Worm (Caenorhabditis elegans): ENCODE data around the gene F47B8.4.

The F47B8.4 gene

ce11 chrV:14322743-14323142, 1.7 kb downstream of the F47B8.4 start, which contains the start of gene F47B8.3 (continued):
- no peak for TF ChIP-seq blmp-1 (tag; optimal IDR thresholded peaks at IDR 0.05; ENCODE audit: insufficient read depth)

- TF ChIP-seq lin-11 (tag; optimal IDR thresholded peaks at IDR 0.05) (no peak), Y55F3AM.14 (GFP tag; optimal IDR thresholded peaks at IDR 0.05) (peak; percentile 11)
Observed at ce11 chrV:14320730-14321319, 3.6 kb downstream of the F47B8.4 start.

ce11 chrV:14320246-14320645, 4.2 kb downstream of the F47B8.4 start, which contains the start of gene F47B8.14:
TSS of gene F47B8.14 (plus strand) at chrV:14320546.
- no peak for TF ChIP-seq nhr-10 (tag; optimal IDR thresholded peaks at IDR 0.05)
- TF ChIP-seq ztf-1 (GFP tag; conservative IDR thresholded peaks at IDR 0.05): no peak
- no peak for TF ChIP-seq sem-4 (tag; optimal IDR thresholded peaks at IDR 0.05)
- no peak for TF ChIP-seq nhr-21 (tag; optimal IDR thresholded peaks at IDR 0.05)
- no peak for TF ChIP-seq lin-13 (GFP tag; optimal IDR thresholded peaks at IDR 0.05)
- no peak for TF ChIP-seq mdl-1 (tag; optimal IDR thresholded peaks at IDR 0.05)
- no peak for TF ChIP-seq elt-3 (tag; optimal IDR thresholded peaks at IDR 0.05)
- no peak for TF ChIP-seq nhr-11 (tag; optimal IDR thresholded peaks at IDR 0.05)

ce11 chrV:14319101-14319781, 5.2 kb downstream of the F47B8.4 start, which contains the start of gene F47B8.13:
TSS of gene F47B8.13 (minus strand) at chrV:14319731.
- TF ChIP-seq zag-1 (tag; optimal IDR thresholded peaks at IDR 0.05): no peak
- TF ChIP-seq C34F6.9 (tag; optimal IDR thresholded peaks at IDR 0.05): no peak
- no peak for TF ChIP-seq Y55F3AM.14 (GFP tag; optimal IDR thresholded peaks at IDR 0.05)
- TF ChIP-seq ceh-82 (tag; optimal IDR thresholded peaks at IDR 0.05): no peak
- no peak for TF ChIP-seq ztf-11 (tag; optimal IDR thresholded peaks at IDR 0.05)
- TF ChIP-seq lin-13 (GFP tag; optimal IDR thresholded peaks at IDR 0.05): no peak
- no peak for TF ChIP-seq nhr-10 (tag; optimal IDR thresholded peaks at IDR 0.05)
- no peak for TF ChIP-seq nhr-11 (tag; optimal IDR thresholded peaks at IDR 0.05)
- no peak for TF ChIP-seq mab-5 (tag; optimal IDR thresholded peaks at IDR 0.05)
- no peak for TF ChIP-seq gmeb-1 (tag; optimal IDR thresholded peaks at IDR 0.05)
- no peak for TF ChIP-seq ztf-1 (GFP tag; conservative IDR thresholded peaks at IDR 0.05)

DNA sequence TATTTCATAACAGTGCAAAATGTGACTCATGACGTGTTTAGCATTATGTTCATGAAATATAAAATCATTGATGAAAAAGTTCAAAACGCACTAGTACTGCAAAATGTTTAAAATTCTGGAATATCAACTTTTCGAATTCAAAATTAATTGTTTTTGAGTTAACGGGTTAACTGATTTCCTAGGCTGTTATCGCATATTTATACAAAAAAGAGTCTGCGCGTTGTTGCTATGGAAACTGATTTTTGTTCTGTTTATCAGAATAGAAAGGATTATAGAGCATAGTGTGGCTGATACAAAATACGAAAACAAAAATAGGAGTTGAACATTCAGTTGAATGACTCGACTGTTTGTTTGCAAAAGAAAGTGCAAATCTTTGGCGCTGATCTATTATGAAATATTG, 6.9 kb downstream of the F47B8.4 start:
- TF ChIP-seq unc-55 (GFP tag; optimal IDR thresholded peaks at IDR 0.05) (no peak), mbf-1 (tag; optimal IDR thresholded peaks at IDR 0.05) (no peak), gmeb-1 (tag; optimal IDR thresholded peaks at IDR 0.05) (no peak), lin-11 (tag; optimal IDR thresholded peaks at IDR 0.05) (no peak), nhr-12 (tag; optimal IDR thresholded peaks at IDR 0.05) (no peak), nhr-6 (tag; optimal IDR thresholded peaks at IDR 0.05) (no peak), nhr-10 (tag; optimal IDR thresholded peaks at IDR 0.05) (no peak)

- no peak for TF ChIP-seq unc-62 (GFP tag; optimal IDR thresholded peaks at IDR 0.05)
- peak; percentile 7 for TF ChIP-seq C34F6.9 (tag; optimal IDR thresholded peaks at IDR 0.05)
- TF ChIP-seq nhr-129 (tag; optimal IDR thresholded peaks at IDR 0.05): peak; percentile 40
- peak; percentile 19 for TF ChIP-seq unc-55 (GFP tag; optimal IDR thresholded peaks at IDR 0.05)
Observed at ce11 chrV:14317204-14317603, 7.3 kb downstream of the F47B8.4 start.

ce11 chrV:14316525-14316924, 7.9 kb downstream of the F47B8.4 start, which contains the start of gene F47B8.2:
TSS of gene F47B8.2 (minus strand) at chrV:14316625.
- TF ChIP-seq ztf-11 (tag; optimal IDR thresholded peaks at IDR 0.05) (no peak), mbf-1 (tag; optimal IDR thresholded peaks at IDR 0.05) (no peak), egl-27 (tag; optimal IDR thresholded peaks at IDR 0.05) (no peak), sem-4 (tag; optimal IDR thresholded peaks at IDR 0.05) (no peak), skn-1 (tag; optimal IDR thresholded peaks at IDR 0.05) (no peak), blmp-1 (tag; optimal IDR thresholded peaks at IDR 0.05; ENCODE audit: insufficient read depth) (no peak), nhr-6 (tag; optimal IDR thresholded peaks at IDR 0.05) (no peak), snpc-4 (tag; optimal IDR thresholded peaks at IDR 0.05) (no peak), ztf-1 (GFP tag; conservative IDR thresholded peaks at IDR 0.05) (no peak), R02D3.7 (tag; optimal IDR thresholded peaks at IDR 0.05) (no peak), nhr-10 (tag; optimal IDR thresholded peaks at IDR 0.05) (no peak), aly-2 (tag; optimal IDR thresholded peaks at IDR 0.05) (no peak)
